Worm (Caenorhabditis elegans) whole organism, L4/young adult: Measurements from ENCODE around the gene D1005.6.

ENCODE experiments used
- W03F9.2 ChIP-seq: fragments of 150-350 bp; optimal IDR thresholded peaks from 2 replicates; lab custom pipeline; 2014; ENCODE audit warnings: missing biosample characterization, missing genetic modification characterization
- him-1 ChIP-seq: sonication (generic microtip); optimal IDR thresholded peaks from 2 replicates; lab custom pipeline; 2016; ENCODE audit warnings: missing genotype, missing genetic modification reagents, missing genetic modification characterization, missing compliant biosample characterization

DNA sequence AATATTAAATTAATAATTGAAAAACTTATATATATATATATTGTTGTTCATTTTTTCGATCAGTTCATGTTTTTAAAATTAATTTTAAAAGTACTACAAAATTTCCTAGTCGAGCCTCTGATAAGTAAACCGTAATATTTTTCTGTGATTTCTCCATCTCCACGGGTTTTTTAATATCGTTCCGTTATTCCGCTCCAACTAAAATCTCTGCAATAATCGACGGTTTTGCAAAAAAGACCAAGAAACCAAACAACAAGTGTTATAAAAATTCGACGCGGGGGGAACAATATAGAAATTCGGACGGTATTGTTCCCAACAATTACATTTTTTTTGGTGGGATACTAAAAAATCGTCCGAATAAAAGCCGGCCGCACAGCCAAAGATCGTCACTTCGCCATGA, 37.9 kb upstream of the D1005.6 start, which contains the start of gene F09E10.1:
- TF ChIP-seq him-1 = no peak
- no peak for TF ChIP-seq W03F9.2 (tag; lab: Kevin White, UChicago)
